Fruit fly (Drosophila melanogaster): ENCODE results near the gene awd.

Gene awd

dm6 chr3R:31717299-31718167 is 28.3 kb downstream of the awd start:
- TF ChIP-seq CG13204 (GFP tag; optimal IDR thresholded peaks at IDR 0.05) (peak; percentile 67), CG15710 (tag; optimal IDR thresholded peaks at IDR 0.05) (peak; percentile 89), CG10348 (GFP tag; IDR thresholded peaks at IDR 0.05) (peak; percentile 46; the same call in 1 of the 2 replicates), CG17806 (tag; optimal IDR thresholded peaks at IDR 0.05) (peak; percentile 79), Pif1B (GFP tag; optimal IDR thresholded peaks at IDR 0.05) (peak; percentile 85), CG9948 (tag; optimal IDR thresholded peaks at IDR 0.05) (peak; percentile 86), CG8159 (tag; optimal IDR thresholded peaks at IDR 0.05) (peak; percentile 84), CG8301 (tag; optimal IDR thresholded peaks at IDR 0.05) (peak; percentile 76), Ets98B (GFP tag; IDR thresholded peaks at IDR 0.05) (peak; percentile 31), rn (GFP tag; IDR thresholded peaks at IDR 0.05) (peak; percentile 52), CG32121 (GFP tag; IDR thresholded peaks at IDR 0.05) (peak; percentile 67), CG14655 (GFP tag; optimal IDR thresholded peaks at IDR 0.05) (peak; percentile 81), CG4496 (GFP tag; IDR thresholded peaks at IDR 0.05) (peak; percentile 63; the same call in 1 of the 3 replicates), Snoo (tag; optimal IDR thresholded peaks at IDR 0.05) (peak; percentile 75), fd96Ca (GFP tag; IDR thresholded peaks at IDR 0.05) (peak; percentile 81), EcR (GFP tag; optimal IDR thresholded peaks at IDR 0.05) (no peak), D1 (tag; optimal IDR thresholded peaks at IDR 0.05) (peak; percentile 62), CG34367 (tag; optimal IDR thresholded peaks at IDR 0.05) (peak; percentile 79), CG12605 (GFP tag; IDR thresholded peaks at IDR 0.05) (no peak), gl (tag; optimal IDR thresholded peaks at IDR 0.05) (peak; percentile 66), Pif1A (GFP tag; optimal IDR thresholded peaks at IDR 0.05) (peak; percentile 89)

dm6 chr3R:31716265-31716664 is 29.6 kb downstream of the awd start:
- TF ChIP-seq Ets98B (GFP tag; IDR thresholded peaks at IDR 0.05) (no peak), D1 (tag; optimal IDR thresholded peaks at IDR 0.05) (no peak), CG8301 (tag; optimal IDR thresholded peaks at IDR 0.05) (no peak), gl (tag; optimal IDR thresholded peaks at IDR 0.05) (no peak), Pif1A (GFP tag; optimal IDR thresholded peaks at IDR 0.05) (no peak), fd96Ca (GFP tag; IDR thresholded peaks at IDR 0.05) (no peak), CG4496 (GFP tag; IDR thresholded peaks at IDR 0.05) (no peak), CG32121 (GFP tag; IDR thresholded peaks at IDR 0.05) (no peak), CG10348 (GFP tag; IDR thresholded peaks at IDR 0.05) (no peak), CG9948 (tag; optimal IDR thresholded peaks at IDR 0.05) (no peak), Pif1B (GFP tag; optimal IDR thresholded peaks at IDR 0.05) (no peak), CG17806 (tag; optimal IDR thresholded peaks at IDR 0.05) (no peak), CG34367 (tag; optimal IDR thresholded peaks at IDR 0.05) (no peak), rn (GFP tag; IDR thresholded peaks at IDR 0.05) (no peak), CG15710 (tag; optimal IDR thresholded peaks at IDR 0.05) (no peak)

dm6 chr3R:31715713-31716024 is 30.2 kb downstream of the awd start:
- no peak for TF ChIP-seq fd96Ca (GFP tag; IDR thresholded peaks at IDR 0.05)
- no peak for TF ChIP-seq CG34367 (tag; optimal IDR thresholded peaks at IDR 0.05)
- no peak for TF ChIP-seq CG15710 (tag; optimal IDR thresholded peaks at IDR 0.05)
- no peak for TF ChIP-seq Ets98B (GFP tag; IDR thresholded peaks at IDR 0.05)
- TF ChIP-seq D1 (tag; optimal IDR thresholded peaks at IDR 0.05) = no peak
- no peak for TF ChIP-seq CG8159 (tag; optimal IDR thresholded peaks at IDR 0.05)
- peak; percentile 2 for TF ChIP-seq Snoo (tag; optimal IDR thresholded peaks at IDR 0.05)

- no peak for TF ChIP-seq CG8301 (tag; optimal IDR thresholded peaks at IDR 0.05)
- peak; percentile 6 for TF ChIP-seq CG14655 (GFP tag; optimal IDR thresholded peaks at IDR 0.05)
- no peak for TF ChIP-seq Ets98B (GFP tag; IDR thresholded peaks at IDR 0.05)
- TF ChIP-seq CG13204 (GFP tag; optimal IDR thresholded peaks at IDR 0.05) = no peak
- no peak for TF ChIP-seq rn (GFP tag; IDR thresholded peaks at IDR 0.05)
- no peak for TF ChIP-seq CG10348 (GFP tag; IDR thresholded peaks at IDR 0.05)
- TF ChIP-seq Pif1B (GFP tag; optimal IDR thresholded peaks at IDR 0.05) = no peak
- TF ChIP-seq fd96Ca (GFP tag; IDR thresholded peaks at IDR 0.05) = no peak
- TF ChIP-seq CG4496 (GFP tag; IDR thresholded peaks at IDR 0.05) = peak; percentile 53; the same call in 1 of the 3 replicates
- no peak for TF ChIP-seq CG15710 (tag; optimal IDR thresholded peaks at IDR 0.05)
- TF ChIP-seq CG12605 (GFP tag; IDR thresholded peaks at IDR 0.05) = no peak
- TF ChIP-seq Snoo (tag; optimal IDR thresholded peaks at IDR 0.05) = no peak
- TF ChIP-seq CG17806 (tag; optimal IDR thresholded peaks at IDR 0.05) = no peak
- no peak for TF ChIP-seq CG34367 (tag; optimal IDR thresholded peaks at IDR 0.05)
- TF ChIP-seq Pif1A (GFP tag; optimal IDR thresholded peaks at IDR 0.05) = no peak
Measured at dm6 chr3R:31714876-31715712, 30.8 kb downstream of the awd start.

- no peak for TF ChIP-seq CG14655 (GFP tag; optimal IDR thresholded peaks at IDR 0.05)
- TF ChIP-seq Pif1B (GFP tag; optimal IDR thresholded peaks at IDR 0.05) = peak; percentile 21
- no peak for TF ChIP-seq CG15710 (tag; optimal IDR thresholded peaks at IDR 0.05)
- TF ChIP-seq CG8301 (tag; optimal IDR thresholded peaks at IDR 0.05) = peak; percentile 0
- peak; percentile 31 for TF ChIP-seq Pif1A (GFP tag; optimal IDR thresholded peaks at IDR 0.05)
- peak; percentile 42; the same call in 1 of the 2 replicates for TF ChIP-seq Ets98B (GFP tag; IDR thresholded peaks at IDR 0.05)
- TF ChIP-seq CG4496 (GFP tag; IDR thresholded peaks at IDR 0.05) = peak; percentile 80
- no peak for TF ChIP-seq CG34367 (tag; optimal IDR thresholded peaks at IDR 0.05)
- TF ChIP-seq fd96Ca (GFP tag; IDR thresholded peaks at IDR 0.05) = peak; percentile 59; the same call in 2 of the 3 replicates
- peak; percentile 91 for TF ChIP-seq EcR (GFP tag; optimal IDR thresholded peaks at IDR 0.05)
- TF ChIP-seq CG10348 (GFP tag; IDR thresholded peaks at IDR 0.05) = 0 out of 2 replicates have a peak, but pooled peaks have one; percentile 20
- peak; percentile 24 for TF ChIP-seq CG8159 (tag; optimal IDR thresholded peaks at IDR 0.05)
- peak; percentile 20 for TF ChIP-seq gl (tag; optimal IDR thresholded peaks at IDR 0.05)
- TF ChIP-seq D1 (tag; optimal IDR thresholded peaks at IDR 0.05) = no peak
- no peak for TF ChIP-seq CG17806 (tag; optimal IDR thresholded peaks at IDR 0.05)
- TF ChIP-seq CG12605 (GFP tag; IDR thresholded peaks at IDR 0.05) = no peak
- TF ChIP-seq CG13204 (GFP tag; optimal IDR thresholded peaks at IDR 0.05) = peak; percentile 58
- TF ChIP-seq rn (GFP tag; IDR thresholded peaks at IDR 0.05) = no peak
- no peak for TF ChIP-seq CG9948 (tag; optimal IDR thresholded peaks at IDR 0.05)
- TF ChIP-seq Snoo (tag; optimal IDR thresholded peaks at IDR 0.05) = peak; percentile 35
- TF ChIP-seq CG32121 (GFP tag; IDR thresholded peaks at IDR 0.05) = 0 out of 2 replicates have a peak, but pooled peaks have one; percentile 6
Measured at dm6 chr3R:31713306-31714123, 32.4 kb downstream of the awd start, which contains the start of gene ttk. TSS of gene ttk (plus strand) at chr3R:31713867.

All from whole organism, pupa.